Worm (Caenorhabditis elegans) whole organism, dauer: ENCODE results near the gene idpp-7.

ENCODE experiments used
- unc-62 ChIP-seq: sonication (generic microtip); optimal IDR thresholded peaks from 2 replicates; lab custom pipeline; 2017; ENCODE audit warnings: missing biosample characterization, missing genetic modification reagents, missing genetic modification characterization

The idpp-7 gene

ce11 chrIV:12717531-12717930 lies 2.2 kb upstream of the idpp-7 start, which contains the start of gene C27D8.1:
Gene C27D8.1, plus strand, starts transcription at chrIV:12717831.
- no peak for TF ChIP-seq unc-62 (GFP tag; lab: Kevin White, UChicago)

DNA sequence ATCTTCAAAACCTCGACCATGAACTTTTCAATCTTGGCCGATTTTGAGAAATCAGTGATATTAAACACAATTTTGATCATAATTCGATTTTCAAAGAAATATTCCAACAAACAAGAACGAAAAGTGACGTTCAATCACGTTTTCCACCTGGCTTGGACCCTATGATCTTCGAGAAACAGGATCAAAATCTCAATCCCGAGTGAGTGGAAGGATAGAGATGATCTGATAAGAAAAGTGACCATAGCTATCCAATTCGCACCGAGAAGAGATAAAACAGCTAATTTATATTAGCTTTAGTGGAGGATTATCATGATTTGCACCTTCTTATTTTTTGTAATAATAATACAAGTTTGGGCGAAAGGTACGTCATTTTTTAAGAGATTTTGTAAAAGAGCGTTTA lies 1.3 kb downstream of the idpp-7 start, which contains the start of gene T23F6.2:
T23F6.2 (plus strand) TSS at position 251 of the 400 bp plus-strand sequence.
- no peak for TF ChIP-seq unc-62 (GFP tag; lab: Kevin White, UChicago)

DNA sequence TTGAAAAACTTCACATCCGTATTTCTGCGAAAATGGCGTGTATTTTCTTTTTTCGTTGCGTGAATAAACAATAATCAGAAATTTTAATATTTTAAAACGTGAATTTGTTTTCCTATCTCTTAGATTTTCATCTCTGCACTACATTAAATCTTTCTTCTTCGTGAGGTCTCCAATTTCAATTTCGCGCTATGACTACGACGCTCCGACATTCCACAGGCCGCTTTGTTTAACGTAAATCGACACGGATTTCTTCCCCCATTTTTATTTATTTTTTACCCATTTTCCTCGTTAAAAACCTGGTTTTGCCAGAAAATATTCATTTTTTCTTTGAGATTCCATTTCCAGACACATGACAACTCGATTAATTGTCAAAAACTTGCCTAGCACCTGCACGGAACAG lies 4.9 kb downstream of the idpp-7 start, which contains the start of the genes T23F6.3 and rbd-1:
T23F6.3 (minus strand) TSS at position 120 of the 400 bp plus-strand sequence.
rbd-1 (plus strand) TSS at position 346 of the 400 bp plus-strand sequence.
- no peak for TF ChIP-seq unc-62 (GFP tag; lab: Kevin White, UChicago)

ce11 chrIV:12725228-12725627 lies 5.5 kb downstream of the idpp-7 start:
- TF ChIP-seq unc-62 (GFP tag; lab: Kevin White, UChicago) = no peak

DNA sequence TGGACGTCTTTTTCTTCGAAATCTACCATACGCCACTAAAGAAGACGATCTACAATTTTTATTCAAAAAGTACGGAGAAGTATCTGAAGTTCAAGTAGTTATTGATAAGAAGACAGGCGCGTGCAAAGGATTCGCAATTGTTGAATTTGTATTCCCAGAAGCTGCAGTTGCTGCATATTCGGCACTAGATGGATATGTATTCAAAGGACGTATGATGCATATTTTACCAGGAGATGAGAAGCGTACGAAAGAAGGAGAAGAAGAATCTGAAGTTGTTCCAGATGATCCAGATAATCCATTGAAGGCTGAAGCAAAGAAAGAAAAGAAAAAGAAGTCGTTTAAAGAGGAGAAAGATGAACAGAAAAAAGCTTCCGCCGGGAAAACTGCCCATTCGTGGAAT lies 6.2 kb downstream of the idpp-7 start:
- no peak for TF ChIP-seq unc-62 (GFP tag; lab: Kevin White, UChicago)

DNA sequence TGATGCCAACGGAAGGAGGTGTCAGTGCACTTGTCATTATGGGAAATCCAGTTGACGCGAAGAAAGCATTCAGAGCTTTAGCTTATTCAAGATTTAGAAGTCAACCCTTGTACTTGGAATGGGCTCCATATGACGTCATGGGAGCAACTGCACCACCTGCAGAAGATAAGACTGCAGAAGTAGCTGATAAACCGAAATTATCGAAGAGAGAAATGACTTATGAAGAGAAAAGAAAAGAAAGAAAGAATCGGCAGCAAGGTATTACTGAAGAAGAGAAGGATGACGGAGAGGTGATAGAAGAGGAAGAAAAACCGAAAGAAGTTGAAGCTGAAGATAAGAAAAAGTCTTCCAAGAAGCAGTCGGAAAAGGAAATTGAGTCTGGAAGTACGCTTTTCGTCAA lies 8.4 kb downstream of the idpp-7 start:
- TF ChIP-seq unc-62 (GFP tag; lab: Kevin White, UChicago) = no peak

- no peak for TF ChIP-seq unc-62 (GFP tag; lab: Kevin White, UChicago)
These were observed 21.7 kb downstream of the idpp-7 start, which contains the start of gene T23F6.5 for ce11 chrIV:12741438-12741837. Gene T23F6.5, minus strand, starts transcription at chrIV:12741538.

ce11 chrIV:12743680-12744079 lies 23.9 kb downstream of the idpp-7 start:
- no peak for TF ChIP-seq unc-62 (GFP tag; lab: Kevin White, UChicago)

ce11 chrIV:12744713-12745112 lies 24.9 kb downstream of the idpp-7 start, which contains the start of gene C36H8.1:
Gene C36H8.1, minus strand, starts transcription at chrIV:12744813.
- TF ChIP-seq unc-62 (GFP tag; lab: Kevin White, UChicago) = no peak

DNA sequence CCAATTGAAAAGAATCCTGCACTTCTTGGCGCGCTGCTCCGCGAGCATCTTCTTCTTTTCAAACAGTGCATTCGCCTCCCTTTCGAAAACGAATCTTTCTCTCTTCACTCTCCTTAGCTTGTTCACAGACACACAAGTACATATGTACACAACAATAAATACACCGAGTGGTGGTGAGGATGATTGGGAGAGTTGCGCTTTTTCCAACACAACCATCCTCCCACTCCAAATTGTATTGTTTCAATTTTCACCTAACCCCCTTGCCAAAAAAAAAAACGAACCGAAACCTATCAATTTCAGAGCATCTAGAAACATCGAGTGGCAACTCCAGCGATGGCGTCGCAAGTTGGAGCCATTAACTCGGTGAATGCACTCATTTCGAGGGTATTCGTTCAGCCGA lies 26.5 kb downstream of the idpp-7 start, which contains the start of gene inx-6:
inx-6 (plus strand) TSS at position 301 of the 400 bp plus-strand sequence.
- TF ChIP-seq unc-62 (GFP tag; lab: Kevin White, UChicago) = no peak

ce11 chrIV:12748760-12749159 lies 29.0 kb downstream of the idpp-7 start:
- TF ChIP-seq unc-62 (GFP tag; lab: Kevin White, UChicago) = no peak

DNA sequence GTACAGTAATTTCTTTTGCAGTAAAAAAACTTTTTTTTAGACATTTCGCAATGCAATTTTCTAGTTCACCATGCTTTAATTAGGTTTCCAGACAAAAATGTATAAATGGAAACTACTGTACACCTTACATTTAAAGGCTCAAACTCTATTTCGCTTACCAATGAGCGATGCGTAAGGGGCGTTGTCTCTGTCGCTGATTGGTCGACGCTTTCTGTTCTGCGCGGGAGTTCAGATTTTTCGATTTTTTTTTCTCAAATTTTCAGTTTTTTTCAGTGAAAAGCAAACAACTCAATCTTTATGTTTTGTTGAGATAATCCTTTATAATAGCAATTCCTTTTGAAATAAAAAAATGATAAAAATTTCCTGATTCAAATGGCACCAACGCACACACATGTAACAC lies 34.4 kb downstream of the idpp-7 start:
- no peak for TF ChIP-seq unc-62 (GFP tag; lab: Kevin White, UChicago)

- TF ChIP-seq unc-62 (GFP tag; lab: Kevin White, UChicago) = no peak
These were observed 35.9 kb downstream of the idpp-7 start for ce11 chrIV:12755641-12756040.

DNA sequence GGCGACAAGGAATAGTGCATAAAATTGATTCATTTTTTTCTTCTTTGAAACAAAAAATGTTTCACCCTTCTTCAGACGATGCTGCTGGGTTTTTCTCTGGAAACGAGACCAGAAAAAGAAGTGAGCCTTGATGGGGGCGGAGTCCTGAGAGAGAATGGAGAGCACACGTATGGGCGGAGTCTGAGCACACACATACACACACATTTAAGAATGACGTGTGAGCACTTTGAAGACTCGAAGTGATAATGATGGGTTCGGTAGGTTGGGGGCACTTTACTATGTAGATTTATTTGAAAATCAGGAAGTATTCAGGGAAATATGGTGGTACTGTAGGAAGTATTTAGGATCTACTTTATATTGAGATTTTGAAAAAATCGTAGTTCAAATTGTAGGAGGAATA lies 37.7 kb downstream of the idpp-7 start, which contains the start of gene flp-9:
flp-9 (minus strand) TSS at position 101 of the 400 bp plus-strand sequence.
- no peak for TF ChIP-seq unc-62 (GFP tag; lab: Kevin White, UChicago)

ce11 chrIV:12762782-12763181 lies 43.0 kb downstream of the idpp-7 start:
- TF ChIP-seq unc-62 (GFP tag; lab: Kevin White, UChicago) = no peak

- no peak for TF ChIP-seq unc-62 (GFP tag; lab: Kevin White, UChicago)
These were observed 45.3 kb downstream of the idpp-7 start, which contains the start of gene ZK897.10 for ce11 chrIV:12765067-12765466. Gene ZK897.10, plus strand, starts transcription at chrIV:12765351.
